Fruit fly (Drosophila melanogaster): Measurements from ENCODE around the gene CG15824.

Gene CG15824

dm6 chr2L:870749-871418 lies 14.1 kb downstream of the CG15824 start (continued):
- TF ChIP-seq CG8281 (tag; optimal IDR thresholded peaks at IDR 0.05) (no peak), CG3995 (GFP tag; optimal IDR thresholded peaks at IDR 0.05) (peak; percentile 38), sd (tag; optimal IDR thresholded peaks at IDR 0.05) (peak; percentile 92), Hmx (GFP tag; optimal IDR thresholded peaks at IDR 0.05) (no peak), vvl (GFP tag; IDR thresholded peaks at IDR 0.05) (peak; percentile 80), CG2116 (GFP tag; optimal IDR thresholded peaks at IDR 0.05) (peak; percentile 96), Fer3 (tag; optimal IDR thresholded peaks at IDR 0.05) (peak; percentile 48), CG10321 (GFP tag; IDR thresholded peaks at IDR 0.05) (0 out of 2 replicates have a peak, but pooled peaks have one; percentile 45), btn (GFP tag; optimal IDR thresholded peaks at IDR 0.05) (peak; percentile 72), lab (GFP tag; optimal IDR thresholded peaks at IDR 0.05) (peak; percentile 71), CG6654 (GFP tag; optimal IDR thresholded peaks at IDR 0.05) (peak; percentile 21), p53 (GFP tag; optimal IDR thresholded peaks at IDR 0.05) (peak; percentile 32), B-H2 (GFP tag; optimal IDR thresholded peaks at IDR 0.05) (peak; percentile 11), CrebB (tag; optimal IDR thresholded peaks at IDR 0.05) (peak; percentile 16), CG10565 (GFP tag; optimal IDR thresholded peaks at IDR 0.05) (no peak), wor (GFP tag; IDR thresholded peaks at IDR 0.05) (no peak), CG4707 (GFP tag; optimal IDR thresholded peaks at IDR 0.05) (no peak), CG30020 (tag; optimal IDR thresholded peaks at IDR 0.05) (no peak), ind (GFP tag; optimal IDR thresholded peaks at IDR 0.05) (peak; percentile 78), gfzf (GFP tag; optimal IDR thresholded peaks at IDR 0.05) (no peak), CG12236 (GFP tag; optimal IDR thresholded peaks at IDR 0.05) (peak; percentile 38), tx (GFP tag; optimal IDR thresholded peaks at IDR 0.05) (peak; percentile 77), CG18476 (GFP tag; optimal IDR thresholded peaks at IDR 0.05) (peak; percentile 62), CG3281 (GFP tag; optimal IDR thresholded peaks at IDR 0.05) (peak; percentile 57), Lpt (GFP tag; optimal IDR thresholded peaks at IDR 0.05) (no peak), CG10462 (GFP tag; optimal IDR thresholded peaks at IDR 0.05) (peak; percentile 31), Atf-2 (GFP tag; optimal IDR thresholded peaks at IDR 0.05) (peak; percentile 71), CG32767 (GFP tag; IDR thresholded peaks at IDR 0.05) (no peak; the same call in 1 of the 2 replicates), HLH3B (GFP tag; IDR thresholded peaks at IDR 0.05) (peak; percentile 64), sisA (GFP tag; IDR thresholded peaks at IDR 0.05) (peak; percentile 80), Adf1 (GFP tag; IDR thresholded peaks at IDR 0.05) (no peak; the same call in 1 of the 2 replicates), pros (GFP tag; optimal IDR thresholded peaks at IDR 0.05) (no peak), CG9215 (GFP tag; IDR thresholded peaks at IDR 0.05) (peak; percentile 61), mam (GFP tag; optimal IDR thresholded peaks at IDR 0.05) (peak; percentile 85), Asciz (GFP tag; optimal IDR thresholded peaks at IDR 0.05) (no peak), gt (GFP tag; IDR thresholded peaks at IDR 0.05) (no peak), Sox100B (GFP tag; optimal IDR thresholded peaks at IDR 0.05) (no peak), HLH54F (GFP tag; optimal IDR thresholded peaks at IDR 0.05) (peak; percentile 76), aop (GFP tag; IDR thresholded peaks at IDR 0.05) (no peak), dpn (GFP tag; optimal IDR thresholded peaks at IDR 0.05) (peak; percentile 75 to 82), jumu (GFP tag; optimal IDR thresholded peaks at IDR 0.05) (peak; percentile 70), CG17612 (GFP tag; IDR thresholded peaks at IDR 0.05) (no peak), klu (GFP tag; IDR thresholded peaks at IDR 0.05) (peak; percentile 24; the same call in 1 of the 2 replicates), HmgD (GFP tag; optimal IDR thresholded peaks at IDR 0.05) (peak; percentile 44), CG6813 (GFP tag; optimal IDR thresholded peaks at IDR 0.05) (peak; percentile 61), otp (GFP tag; IDR thresholded peaks at IDR 0.05) (0 out of 3 replicates have a peak, but pooled peaks have one; percentile 56), pan (optimal IDR thresholded peaks at IDR 0.05) (no peak), pan (GFP tag; optimal IDR thresholded peaks at IDR 0.05 in 1 of 2, IDR thresholded peaks at IDR 0.05 in 1 of 2) (peak in 1 of 2 experiments; percentile 78), pb (GFP tag; optimal IDR thresholded peaks at IDR 0.05) (peak; percentile 61), CG11398 (GFP tag; optimal IDR thresholded peaks at IDR 0.05) (peak; percentile 65), CG18764 (GFP tag; optimal IDR thresholded peaks at IDR 0.05) (peak; percentile 82)
